Worm (Caenorhabditis elegans) whole organism, midembryonic: ENCODE results near the gene ugt-50.

Source experiments
- T22C8.4 ChIP-seq: fragments of 200-800 bp; sonication (Bioruptor generic); IDR thresholded peaks from 2 replicates; pipeline ENCODE4 v1.3.6; 2022; ENCODE audit warnings: missing genetic modification characterization, missing compliant biosample characterization
- med-1 ChIP-seq: sonication (generic microtip); optimal IDR thresholded peaks from 2 replicates; lab custom pipeline; 2017; ENCODE audit warnings: missing genetic modification characterization, mild to moderate bottlenecking, missing compliant biosample characterization, antibody characterized with exemption, missing genetic modification reagents; ENCODE audit not compliant: insufficient read depth
- ref-1 ChIP-seq: fragments of 200-800 bp; sonication (Bioruptor generic); conservative IDR thresholded peaks from 2 replicates; pipeline ENCODE4 v1.3.6; 2022; ENCODE audit warnings: missing genetic modification reagents, missing genetic modification characterization, missing compliant biosample characterization

ce11 chrX:12704721-12705120, 13.3 kb downstream of the ugt-50 start, which contains the start of gene nhr-272:
- TF ChIP-seq med-1 (GFP tag; lab: Kevin White, UChicago), result no peak
- TF ChIP-seq T22C8.4 (GFP tag; lab: Robert Waterston, UW), result no peak
- TF ChIP-seq ref-1, result no peak
